Worm (Caenorhabditis elegans) whole organism, L4 larva: ENCODE results near the gene spr-2.
A peak's percentile ranks its signal among the peaks of the same experiment; 100 is the strongest.

ENCODE experiments used
- F37D6.2 ChIP-seq: sonication (generic microtip); optimal IDR thresholded peaks from 2 replicates; lab custom pipeline; 2016; ENCODE audit warnings: mild to moderate bottlenecking, missing genetic modification characterization, missing compliant biosample characterization
- R02D3.7 ChIP-seq: fragments of 150-350 bp; sonication (generic microtip); optimal IDR thresholded peaks from 3 replicates; lab custom pipeline; 2014; ENCODE audit warnings: missing biosample characterization, missing genetic modification characterization
- Y105C5A.15 ChIP-seq: fragments of 200-800 bp; sonication (Bioruptor generic); IDR thresholded peaks from 2 replicates; pipeline ENCODE4 v1.3.6; 2022; ENCODE audit warnings: missing genetic modification characterization, missing compliant biosample characterization
- Y48G9A.11 ChIP-seq: fragments of 200-800 bp; sonication (Bioruptor generic); IDR thresholded peaks from 2 replicates; pipeline ENCODE4 v1.3.6; 2022; ENCODE audit warnings: missing genetic modification reagents, missing genetic modification characterization, missing compliant biosample characterization
- ZK337.2 ChIP-seq: fragments of 200-800 bp; sonication (Bioruptor generic); IDR thresholded peaks from 2 replicates; pipeline ENCODE4 v1.3.6; 2022; ENCODE audit warnings: missing genetic modification reagents, missing genetic modification characterization, missing compliant biosample characterization
- aha-1 ChIP-seq: fragments of 150-350 bp; peaks from one replicate; lab custom pipeline; 2014; ENCODE audit warnings: missing biosample characterization, missing genetic modification characterization
- ama-1 ChIP-seq: fragments of 150-350 bp; optimal IDR thresholded peaks from 2 replicates; lab custom pipeline; 2014; ENCODE audit warnings: inconsistent platforms, mixed read lengths
- arid-1 ChIP-seq: fragments of 200-800 bp; sonication (Bioruptor generic); conservative IDR thresholded peaks from 2 replicates; pipeline ENCODE4 v1.3.6; 2022; ENCODE audit warnings: missing genetic modification reagents, missing genetic modification characterization, missing compliant biosample characterization
- attf-4 ChIP-seq: sonication (generic microtip); optimal IDR thresholded peaks from 3 replicates; lab custom pipeline; 2017; ENCODE audit warnings: missing biosample characterization, missing genetic modification characterization
- ceh-20 ChIP-seq: fragments of 200-800 bp; sonication (Bioruptor generic); IDR thresholded peaks from 2 replicates; pipeline ENCODE4 v1.3.6; 2022; ENCODE audit warnings: missing genetic modification reagents, missing genetic modification characterization, missing compliant biosample characterization
- ceh-28 ChIP-seq: fragments of 150-350 bp; optimal IDR thresholded peaks from 2 replicates; lab custom pipeline; 2014; ENCODE audit warnings: missing biosample characterization, missing genetic modification reagents, missing genetic modification characterization
- ceh-32 ChIP-seq: sonication (generic microtip); optimal IDR thresholded peaks from 2 replicates; lab custom pipeline; 2016; ENCODE audit warnings: mild to moderate bottlenecking, missing genetic modification characterization, missing compliant biosample characterization; ENCODE audit not compliant: poor library complexity
- ceh-44 ChIP-seq: fragments of 200-800 bp; sonication (Bioruptor generic); IDR thresholded peaks from 2 replicates; pipeline ENCODE4 v1.3.6; 2022; ENCODE audit warnings: missing genetic modification reagents, missing genetic modification characterization, missing compliant biosample characterization
- ceh-62 ChIP-seq: sonication (generic microtip); optimal IDR thresholded peaks from 2 replicates; lab custom pipeline; 2017; ENCODE audit warnings: missing biosample characterization, missing genetic modification characterization
- ces-1 ChIP-seq: fragments of 150-350 bp; sonication (generic microtip); optimal IDR thresholded peaks from 4 replicates; lab custom pipeline; 2014; ENCODE audit warnings: missing biosample characterization, missing genetic modification reagents, missing genetic modification characterization
- daf-12 ChIP-seq: fragments of 150-350 bp; optimal IDR thresholded peaks from 2 replicates; lab custom pipeline; 2014; ENCODE audit warnings: missing biosample characterization, missing genetic modification reagents, missing genetic modification characterization
- daf-16 ChIP-seq, 3 experiments: sonication (generic microtip); optimal IDR thresholded peaks; 2 replicates each; lab custom pipeline; 2016 to 2017; ENCODE audit warnings: missing genetic modification characterization in 3 of 3, missing genetic modification reagents in 3 of 3, mild to moderate bottlenecking in 2 of 3, missing compliant biosample characterization in 2 of 3, missing biosample characterization in 1 of 3, moderate library complexity in 1 of 3
- dmd-8 ChIP-seq: fragments of 200-800 bp; sonication (Bioruptor generic); IDR thresholded peaks from 2 replicates; pipeline ENCODE4 v1.3.6; 2022; ENCODE audit warnings: missing genetic modification characterization, missing compliant biosample characterization
- duxl-1 ChIP-seq: sonication (generic microtip); optimal IDR thresholded peaks from 2 replicates; lab custom pipeline; 2016; ENCODE audit warnings: mild to moderate bottlenecking, missing genetic modification characterization, moderate library complexity, missing compliant biosample characterization; ENCODE audit not compliant: poor library complexity
- egl-27 ChIP-seq: sonication (generic microtip); optimal IDR thresholded peaks from 3 replicates; lab custom pipeline; 2017; ENCODE audit warnings: missing biosample characterization, missing genetic modification reagents, missing genetic modification characterization
- egl-43 ChIP-seq: fragments of 200-800 bp; sonication (Bioruptor generic); IDR thresholded peaks from 2 replicates; pipeline ENCODE4 v1.3.6; 2022; ENCODE audit warnings: missing genetic modification reagents, missing genetic modification characterization, missing compliant biosample characterization
- fos-1 ChIP-seq: fragments of 150-350 bp; optimal IDR thresholded peaks from 2 replicates; lab custom pipeline; 2014; ENCODE audit warnings: missing biosample characterization, missing genetic modification characterization
- hlh-11 ChIP-seq: fragments of 200-800 bp; sonication (Bioruptor generic); optimal IDR thresholded peaks from 2 replicates; lab custom pipeline; 2018; ENCODE audit warnings: mild to moderate bottlenecking, missing genetic modification characterization, missing compliant biosample characterization
- hmg-1.1 ChIP-seq: fragments of 200-800 bp; sonication (Bioruptor generic); IDR thresholded peaks from 2 replicates; pipeline ENCODE4 v1.3.6; 2022; ENCODE audit warnings: missing genetic modification reagents, missing genetic modification characterization, missing compliant biosample characterization
- jun-1 ChIP-seq: fragments of 150-350 bp; optimal IDR thresholded peaks from 2 replicates; lab custom pipeline; 2014; ENCODE audit warnings: missing biosample characterization, missing genetic modification reagents, missing genetic modification characterization
- lin-29 ChIP-seq: fragments of 200-800 bp; sonication (Bioruptor generic); IDR thresholded peaks from 2 replicates; pipeline ENCODE4 v1.3.6; 2022; ENCODE audit warnings: missing genetic modification reagents, missing genetic modification characterization, missing compliant biosample characterization
- lin-39 ChIP-seq: fragments of 150-350 bp; optimal IDR thresholded peaks from 2 replicates; lab custom pipeline; 2014; ENCODE audit warnings: missing biosample characterization, missing genetic modification reagents, missing genetic modification characterization
- lsy-2 ChIP-seq, 2 experiments: fragments of 150-350 bp in 1 of 2; sonication (generic microtip) in 1 of 2; optimal IDR thresholded peaks; 2 replicates each; lab custom pipeline; 2014 to 2017; ENCODE audit warnings: missing biosample characterization in 2 of 2, missing genetic modification characterization in 2 of 2
- madf-9 ChIP-seq: fragments of 200-800 bp; sonication (Bioruptor generic); conservative IDR thresholded peaks from 2 replicates; pipeline ENCODE4 v1.3.6; 2022; ENCODE audit warnings: missing genetic modification reagents, missing genetic modification characterization, missing compliant biosample characterization
- mdl-1 ChIP-seq, 2 experiments: fragments of 150-350 bp in 1 of 2; sonication (generic microtip) in 1 of 2; optimal IDR thresholded peaks; 2 replicates each; lab custom pipeline; 2014 to 2017; ENCODE audit warnings: missing biosample characterization in 2 of 2, missing genetic modification characterization in 2 of 2
- mdt-29 ChIP-seq: fragments of 200-800 bp; sonication (Bioruptor generic); IDR thresholded peaks from 2 replicates; pipeline ENCODE4 v1.3.6; 2022; ENCODE audit warnings: missing genetic modification reagents, missing genetic modification characterization, missing compliant biosample characterization
- mes-2 ChIP-seq: sonication (generic microtip); optimal IDR thresholded peaks from 2 replicates; lab custom pipeline; 2016; ENCODE audit warnings: missing genotype, mild to moderate bottlenecking, missing genetic modification characterization, missing compliant biosample characterization; ENCODE audit not compliant: poor library complexity, severe bottlenecking
- mxl-2 ChIP-seq: fragments of 200-800 bp; sonication (Bioruptor generic); conservative IDR thresholded peaks from 2 replicates; pipeline ENCODE4 v1.3.6; 2022; ENCODE audit warnings: missing genetic modification reagents, missing genetic modification characterization, missing compliant biosample characterization
- nhr-111 ChIP-seq: fragments of 200-800 bp; sonication (Bioruptor generic); optimal IDR thresholded peaks from 2 replicates; lab custom pipeline; 2018; ENCODE audit warnings: mild to moderate bottlenecking, missing genetic modification characterization, missing compliant biosample characterization
- nhr-237 ChIP-seq: sonication (generic microtip); optimal IDR thresholded peaks from 2 replicates; lab custom pipeline; 2017; ENCODE audit warnings: missing biosample characterization, missing genetic modification characterization
- nhr-25 ChIP-seq: sonication (generic microtip); optimal IDR thresholded peaks from 2 replicates; lab custom pipeline; 2017; ENCODE audit warnings: missing genetic modification characterization, mild to moderate bottlenecking, missing compliant biosample characterization, antibody characterized with exemption, moderate library complexity, borderline replicate concordance; ENCODE audit not compliant: insufficient read depth
- nhr-76 ChIP-seq: fragments of 150-350 bp; optimal IDR thresholded peaks from 2 replicates; lab custom pipeline; 2014; ENCODE audit warnings: missing biosample characterization, missing genetic modification characterization
- php-3 ChIP-seq: fragments of 200-800 bp; sonication (Bioruptor generic); IDR thresholded peaks from 2 replicates; pipeline ENCODE4 v1.3.6; 2022; ENCODE audit warnings: missing genetic modification reagents, missing genetic modification characterization, missing compliant biosample characterization
- pqm-1 ChIP-seq: sonication (generic microtip); optimal IDR thresholded peaks from 2 replicates; lab custom pipeline; 2017; ENCODE audit warnings: missing biosample characterization, missing genetic modification characterization
- rbr-2 ChIP-seq: sonication (generic microtip); optimal IDR thresholded peaks from 2 replicates; lab custom pipeline; 2016; ENCODE audit warnings: missing genotype, missing genetic modification characterization, missing compliant biosample characterization
- saeg-2 ChIP-seq: fragments of 200-800 bp; sonication (Bioruptor generic); IDR thresholded peaks from 2 replicates; pipeline ENCODE4 v1.3.6; 2022; ENCODE audit warnings: missing genetic modification reagents, missing genetic modification characterization, missing compliant biosample characterization
- sdz-12 ChIP-seq: fragments of 200-800 bp; sonication (Bioruptor generic); optimal IDR thresholded peaks from 2 replicates; lab custom pipeline; 2018; ENCODE audit warnings: mild to moderate bottlenecking, missing genetic modification characterization, missing compliant biosample characterization
- skn-1 ChIP-seq: fragments of 150-350 bp; optimal IDR thresholded peaks from 2 replicates; lab custom pipeline; 2014; ENCODE audit warnings: missing biosample characterization, missing genetic modification characterization
- tag-97 ChIP-seq: fragments of 200-800 bp; sonication (Bioruptor generic); IDR thresholded peaks from 2 replicates; pipeline ENCODE4 v1.3.6; 2022; ENCODE audit warnings: missing genetic modification characterization, missing compliant biosample characterization
- unc-39 ChIP-seq: sonication (generic microtip); optimal IDR thresholded peaks from 2 replicates; lab custom pipeline; 2017; ENCODE audit warnings: missing biosample characterization, missing genetic modification characterization
- unc-62 ChIP-seq, 3 experiments: fragments of 150-350 bp in 1 of 3; sonication (generic microtip); optimal IDR thresholded peaks in 2 of 3; peaks in 1 of 3; 1 replicate in 1 of 3; 2 replicates in 2 of 3; lab custom pipeline; 2014 to 2017; ENCODE audit warnings: missing biosample characterization in 3 of 3, missing genetic modification characterization in 3 of 3, missing genetic modification reagents in 3 of 3, missing genotype in 1 of 3
- zfp-2 ChIP-seq: sonication (generic microtip); optimal IDR thresholded peaks from 2 replicates; lab custom pipeline; 2016; ENCODE audit warnings: mild to moderate bottlenecking, missing genetic modification characterization, missing compliant biosample characterization
- zfp-3 ChIP-seq: fragments of 200-800 bp; sonication (Bioruptor generic); conservative IDR thresholded peaks from 2 replicates; pipeline ENCODE4 v1.3.6; 2022; ENCODE audit warnings: missing genetic modification reagents, missing genetic modification characterization, missing compliant biosample characterization
- zip-11 ChIP-seq: fragments of 200-800 bp; sonication (Bioruptor generic); IDR thresholded peaks from 2 replicates; pipeline ENCODE4 v1.3.6; 2022; ENCODE audit warnings: missing genetic modification characterization, missing compliant biosample characterization
- zip-2 ChIP-seq: fragments of 150-350 bp; optimal IDR thresholded peaks from 2 replicates; lab custom pipeline; 2014; ENCODE audit warnings: missing biosample characterization, missing genetic modification characterization
- ztf-11 ChIP-seq: fragments of 150-350 bp; optimal IDR thresholded peaks from 2 replicates; lab custom pipeline; 2014; ENCODE audit warnings: missing biosample characterization, missing genetic modification characterization

Gene spr-2

DNA sequence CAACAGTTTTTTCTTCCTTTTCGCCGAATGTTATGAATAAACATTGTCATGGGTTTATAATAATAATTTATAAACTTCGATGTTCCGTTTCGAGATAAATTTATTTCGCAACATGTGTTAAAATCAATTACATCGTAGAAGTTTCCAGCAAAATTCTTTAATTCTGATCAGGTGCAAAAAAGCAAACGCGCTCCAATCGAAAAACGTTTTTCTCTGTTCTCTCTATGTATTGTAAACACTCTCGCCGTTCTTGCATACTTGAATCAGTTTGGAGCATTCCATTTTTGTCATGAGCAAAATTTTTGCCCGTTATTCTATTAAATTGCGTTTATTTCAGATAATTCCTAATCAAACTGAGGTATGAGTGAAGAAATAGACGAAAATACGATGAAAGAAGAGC is 2.5 kb downstream of the spr-2 start, which contains the start of gene rad-54.L2 (continued):
- no peak for TF ChIP-seq nhr-25 (tag; lab: Kevin White, UChicago)
- TF ChIP-seq egl-27 (tag; lab: Kevin White, UChicago): no peak
- no peak for TF ChIP-seq ceh-44 (GFP tag; lab: Robert Waterston, UW)
- no peak for TF ChIP-seq ztf-11
- TF ChIP-seq mxl-2: no peak
- peak in 1 of 2 experiments; percentile 82 for TF ChIP-seq lsy-2 (tag; optimal IDR thresholded peaks at IDR 0.05; lab: Kevin White, UChicago)
- no peak for TF ChIP-seq unc-62 (GFP tag; optimal IDR thresholded peaks at IDR 0.05 in 1 of 2; lab: Kevin White, UChicago)
- no peak for TF ChIP-seq unc-62 (tag; optimal IDR thresholded peaks at IDR 0.05; lab: Kevin White, UChicago)
- no peak for TF ChIP-seq unc-39 (tag; lab: Kevin White, UChicago)
- TF ChIP-seq zfp-3 (GFP tag; lab: Robert Waterston, UW): no peak
- TF ChIP-seq daf-16 (GFP tag; optimal IDR thresholded peaks at IDR 0.05; lab: Kevin White, UChicago): peak in 1 of 2 experiments; percentile 24
- TF ChIP-seq daf-16 (tag; optimal IDR thresholded peaks at IDR 0.05; lab: Kevin White, UChicago): peak; percentile 88
- no peak for TF ChIP-seq saeg-2
- no peak for TF ChIP-seq ces-1 (GFP tag; lab: Kevin White, UChicago)
- no peak for TF ChIP-seq Y48G9A.11 (GFP tag; lab: Robert Waterston, UW)
- no peak for TF ChIP-seq lin-29
- no peak for TF ChIP-seq ceh-28
- no peak for TF ChIP-seq dmd-8 (GFP tag; lab: Robert Waterston, UW)
- TF ChIP-seq ama-1 (lab: Kevin White, UChicago): peak; percentile 72
- no peak for TF ChIP-seq ceh-62
- TF ChIP-seq R02D3.7 (tag; lab: Kevin White, UChicago): no peak
- TF ChIP-seq zip-2 (tag; lab: Kevin White, UChicago): no peak
- no peak for TF ChIP-seq Y105C5A.15
- peak; percentile 12 for TF ChIP-seq pqm-1 (tag; lab: Kevin White, UChicago)
- TF ChIP-seq F37D6.2 (tag; lab: Kevin White, UChicago): no peak
- TF ChIP-seq aha-1 (tag; lab: Kevin White, UChicago): no peak
- no peak for TF ChIP-seq madf-9 (GFP tag; lab: Robert Waterston, UW)
- TF ChIP-seq ceh-32: no peak
- no peak for TF ChIP-seq zfp-2 (tag; lab: Kevin White, UChicago)
- no peak for TF ChIP-seq duxl-1 (tag; lab: Kevin White, UChicago)
- TF ChIP-seq nhr-111 (GFP tag; lab: Kevin White, UChicago): no peak
- TF ChIP-seq jun-1 (tag; lab: Kevin White, UChicago): no peak
- peak; percentile 60 for TF ChIP-seq rbr-2
- no peak for TF ChIP-seq lin-39 (tag; lab: Kevin White, UChicago)
- peak; percentile 79 for TF ChIP-seq mes-2 (tag; lab: Kevin White, UChicago)
- TF ChIP-seq ZK337.2 (GFP tag; lab: Robert Waterston, UW): no peak
- no peak for TF ChIP-seq hmg-1.1 (GFP tag; lab: Robert Waterston, UW)
- peak; percentile 53; the same call in 1 of the 2 replicates for TF ChIP-seq arid-1 (GFP tag; lab: Robert Waterston, UW)
- no peak for TF ChIP-seq nhr-237
- no peak for TF ChIP-seq tag-97 (GFP tag; lab: Robert Waterston, UW)
- TF ChIP-seq ceh-20 (GFP tag; lab: Robert Waterston, UW): no peak
- TF ChIP-seq fos-1: no peak
- TF ChIP-seq zip-11 (GFP tag; lab: Robert Waterston, UW): no peak
- TF ChIP-seq mdl-1 (tag; optimal IDR thresholded peaks at IDR 0.05; lab: Kevin White, UChicago): no peak
- TF ChIP-seq sdz-12 (GFP tag; lab: Kevin White, UChicago): no peak
- TF ChIP-seq nhr-76: no peak
- no peak for TF ChIP-seq skn-1
- no peak for TF ChIP-seq daf-12 (tag; lab: Kevin White, UChicago)
- peak; percentile 66 for TF ChIP-seq hlh-11 (tag; lab: Kevin White, UChicago)
- no peak for TF ChIP-seq php-3 (GFP tag; lab: Robert Waterston, UW)
- no peak for TF ChIP-seq mdt-29 (GFP tag; lab: Robert Waterston, UW)
- TF ChIP-seq egl-43 (GFP tag; lab: Robert Waterston, UW): no peak
- no peak for TF ChIP-seq attf-4 (tag; lab: Kevin White, UChicago)
